Fruit fly (Drosophila melanogaster): Measurements from ENCODE around the gene kek5.

The kek5 gene

DNA sequence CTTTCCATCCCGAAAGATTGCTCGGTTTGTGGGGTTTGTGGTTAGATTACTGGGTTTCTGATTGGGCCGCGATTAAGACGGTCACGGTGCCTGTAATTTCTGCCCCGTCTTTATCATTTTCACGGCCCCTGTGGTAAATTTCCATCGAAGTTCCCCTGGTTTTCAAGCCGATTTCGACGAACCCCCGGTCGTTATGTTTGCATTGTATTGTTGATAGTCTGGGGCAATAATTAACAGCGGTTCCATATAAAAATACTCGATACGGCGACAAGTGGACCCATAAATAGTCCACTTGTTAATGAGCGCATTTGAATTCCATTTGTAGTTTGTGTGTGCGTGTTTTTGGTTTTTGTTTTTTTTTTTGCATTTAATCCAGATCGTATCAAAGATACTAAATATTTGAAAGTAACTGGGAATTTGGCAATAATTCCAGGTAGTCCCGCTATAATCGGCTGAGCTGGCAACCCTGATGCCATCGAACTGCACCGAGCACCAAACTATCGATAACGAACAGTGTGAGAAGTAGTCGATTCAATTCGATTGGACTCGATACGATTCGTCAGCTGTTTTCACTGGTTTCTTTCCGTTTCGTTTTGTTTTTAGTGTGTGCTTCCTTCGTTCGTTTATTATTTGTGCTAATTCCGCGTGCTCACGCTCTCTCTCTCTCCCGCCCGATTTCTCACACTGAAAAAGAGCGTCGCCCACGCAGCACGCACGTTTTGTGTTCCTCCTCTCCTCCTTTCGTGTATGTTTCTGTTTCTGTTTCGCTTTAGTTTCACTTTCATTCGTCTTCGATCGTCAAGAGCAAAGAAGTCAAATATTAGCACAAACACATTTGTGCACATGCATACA, 152.6 kb downstream of the kek5 start (continued):
- TF ChIP-seq CG14965 (GFP tag; optimal IDR thresholded peaks at IDR 0.05; ENCODE audit: borderline replicate concordance) (no peak), gcm2 (GFP tag; optimal IDR thresholded peaks at IDR 0.05) (no peak), org-1 (GFP tag; optimal IDR thresholded peaks at IDR 0.05) (no peak), Rfx (GFP tag; IDR thresholded peaks at IDR 0.05) (peak; percentile 55), Ssrp (tag; optimal IDR thresholded peaks at IDR 0.05) (no peak), amos (GFP tag; IDR thresholded peaks at IDR 0.05; ENCODE audit: partially characterized antibody) (peak; percentile 87), mirr (GFP tag; optimal IDR thresholded peaks at IDR 0.05) (no peak), CG12104 (GFP tag; optimal IDR thresholded peaks at IDR 0.05) (no peak), Side (GFP tag; optimal IDR thresholded peaks at IDR 0.05) (peak; percentile 40), bcd (GFP tag; optimal IDR thresholded peaks at IDR 0.05) (no peak), CG4854 (GFP tag; optimal IDR thresholded peaks at IDR 0.05) (no peak), cwo (GFP tag; optimal IDR thresholded peaks at IDR 0.05) (peak; percentile 77), slou (GFP tag; optimal IDR thresholded peaks at IDR 0.05) (no peak), zen2 (GFP tag; IDR thresholded peaks at IDR 0.05; ENCODE audit: partially characterized antibody) (peak; percentile 83), seq (GFP tag; IDR thresholded peaks at IDR 0.05) (no peak), sens-2 (GFP tag; IDR thresholded peaks at IDR 0.05) (no peak), tna (GFP tag; IDR thresholded peaks at IDR 0.05; ENCODE audit: partially characterized antibody) (peak; percentile 64), CG4707 (GFP tag; optimal IDR thresholded peaks at IDR 0.05) (no peak), klu (GFP tag; IDR thresholded peaks at IDR 0.05) (0 out of 2 replicates have a peak, but pooled peaks have one; percentile 20), en (GFP tag; optimal IDR thresholded peaks at IDR 0.05) (no peak), zf30C (GFP tag; optimal IDR thresholded peaks at IDR 0.05) (peak; percentile 20), Hr51 (GFP tag; optimal IDR thresholded peaks at IDR 0.05) (no peak), Med (GFP tag) (peak; percentile 91), disco-r (GFP tag; optimal IDR thresholded peaks at IDR 0.05) (no peak), ci (GFP tag; IDR thresholded peaks at IDR 0.05) (peak; percentile 17; the same call in 1 of the 3 replicates), C15 (GFP tag; IDR thresholded peaks at IDR 0.05) (no peak), lab (GFP tag; optimal IDR thresholded peaks at IDR 0.05) (no peak), nerfin-2 (GFP tag; IDR thresholded peaks at IDR 0.05; ENCODE audit: partially characterized antibody) (peak; percentile 68; the same call in 1 of the 2 replicates), nau (GFP tag; optimal IDR thresholded peaks at IDR 0.05) (no peak), CG9817 (tag; optimal IDR thresholded peaks at IDR 0.05) (no peak), pita (GFP tag; optimal IDR thresholded peaks at IDR 0.05) (no peak), CG17912 (GFP tag; optimal IDR thresholded peaks at IDR 0.05) (no peak), da (GFP tag; optimal IDR thresholded peaks at IDR 0.05) (peak; percentile 17), Hey (tag; optimal IDR thresholded peaks at IDR 0.05) (no peak), CG31388 (GFP tag; optimal IDR thresholded peaks at IDR 0.05) (no peak), dmrt99B (tag; optimal IDR thresholded peaks at IDR 0.05) (no peak), sug (tag; optimal IDR thresholded peaks at IDR 0.05) (peak; percentile 83), ab (GFP tag; optimal IDR thresholded peaks at IDR 0.05) (no peak), prd (optimal IDR thresholded peaks at IDR 0.05) (no peak), prd (GFP tag; IDR thresholded peaks at IDR 0.05) (no peak), CG18476 (GFP tag; optimal IDR thresholded peaks at IDR 0.05) (no peak), Aef1 (GFP tag; IDR thresholded peaks at IDR 0.05) (no peak), tap (tag; optimal IDR thresholded peaks at IDR 0.05) (no peak), CG3838 (GFP tag; optimal IDR thresholded peaks at IDR 0.05) (no peak), D19A (tag; optimal IDR thresholded peaks at IDR 0.05) (no peak), Kr (GFP tag; optimal IDR thresholded peaks at IDR 0.05) (no peak), CG15073 (GFP tag; optimal IDR thresholded peaks at IDR 0.05) (no peak), CG11093 (GFP tag; IDR thresholded peaks at IDR 0.05) (no peak), CG3407 (GFP tag; optimal IDR thresholded peaks at IDR 0.05) (no peak)

Measured in whole organism, embryonic.